Worm (Caenorhabditis elegans) whole organism, early embryonic: ENCODE measurements around the gene nspg-7.1.

ENCODE experiments used
- F13C5.2 ChIP-seq: sonication (generic microtip); optimal IDR thresholded peaks from 2 replicates; lab custom pipeline; 2017; ENCODE audit warnings: mild to moderate bottlenecking, missing genetic modification characterization, inconsistent platforms, missing compliant biosample characterization
- ama-1 ChIP-seq: fragments of 150-350 bp; optimal IDR thresholded peaks from 2 replicates; lab custom pipeline; 2014
- ceh-36 ChIP-seq: sonication (generic microtip); optimal IDR thresholded peaks from 2 replicates; lab custom pipeline; 2016; ENCODE audit warnings: missing genetic modification characterization, inconsistent platforms, missing compliant biosample characterization
- ets-7 ChIP-seq: sonication (generic microtip); optimal IDR thresholded peaks from 2 replicates; lab custom pipeline; 2016; ENCODE audit warnings: missing genotype, missing genetic modification characterization, missing compliant biosample characterization
- flt-1 ChIP-seq: fragments of 200-800 bp; sonication (Bioruptor generic); IDR thresholded peaks from 2 replicates; pipeline ENCODE4 v1.3.6; 2022; ENCODE audit warnings: missing genetic modification characterization, missing compliant biosample characterization
- hmg-4 ChIP-seq: fragments of 200-800 bp; sonication (Bioruptor generic); optimal IDR thresholded peaks from 2 replicates; lab custom pipeline; 2018; ENCODE audit warnings: mild to moderate bottlenecking, missing genetic modification characterization, missing compliant biosample characterization
- hnd-1 ChIP-seq: sonication (generic microtip); optimal IDR thresholded peaks from 2 replicates; lab custom pipeline; 2016; ENCODE audit warnings: missing genetic modification characterization, missing compliant biosample characterization
- pes-1 ChIP-seq: fragments of 200-800 bp; sonication (Bioruptor generic); IDR thresholded peaks from 2 replicates; pipeline ENCODE4 v1.3.6; 2022; ENCODE audit warnings: missing genetic modification reagents, missing genetic modification characterization, missing compliant biosample characterization
- scrt-1 ChIP-seq: fragments of 200-800 bp; sonication (Bioruptor generic); IDR thresholded peaks from 2 replicates; pipeline ENCODE4 v1.3.6; 2022; ENCODE audit warnings: missing genetic modification characterization, missing compliant biosample characterization
- sea-1 ChIP-seq: fragments of 200-800 bp; sonication (Bioruptor generic); conservative IDR thresholded peaks from 2 replicates; pipeline ENCODE4 v1.3.6; 2022; ENCODE audit warnings: missing genetic modification characterization, missing compliant biosample characterization
- tbx-11 ChIP-seq: fragments of 200-800 bp; sonication (Bioruptor generic); IDR thresholded peaks from 2 replicates; pipeline ENCODE4 v1.3.6; 2022; ENCODE audit warnings: missing genetic modification characterization, missing compliant biosample characterization
- tbx-37 ChIP-seq: fragments of 200-800 bp; sonication (Bioruptor generic); conservative IDR thresholded peaks from 2 replicates; pipeline ENCODE4 v1.3.6; 2022; ENCODE audit warnings: missing genetic modification reagents, missing genetic modification characterization, missing compliant biosample characterization
- tra-4 ChIP-seq: sonication (generic microtip); optimal IDR thresholded peaks from 2 replicates; lab custom pipeline; 2017; ENCODE audit warnings: missing genetic modification characterization, missing compliant biosample characterization

- TF ChIP-seq tbx-11 (no peak), sea-1 (no peak), ama-1 (lab: Kevin White, UChicago) (no peak), hnd-1 (tag; lab: Kevin White, UChicago) (no peak), tbx-37 (no peak), scrt-1 (GFP tag; lab: Robert Waterston, UW) (no peak), flt-1 (no peak), F13C5.2 (tag; lab: Kevin White, UChicago) (no peak), ets-7 (no peak), hmg-4 (no peak), tra-4 (no peak), ceh-36 (tag; lab: Kevin White, UChicago) (no peak), pes-1 (GFP tag; lab: Robert Waterston, UW) (no peak)
Measured at ce11 chrIV:9318147-9318546, 12.5 kb downstream of the nspg-7.1 start.
